Worm (Caenorhabditis elegans) whole organism, L2 larva: ENCODE measurements around the gene haao-1.

Source experiments
- F13H6.1 ChIP-seq: sonication (generic microtip); optimal IDR thresholded peaks from 2 replicates; lab custom pipeline; 2016; ENCODE audit warnings: missing genetic modification characterization, missing compliant biosample characterization
- fos-1 ChIP-seq: fragments of 150-350 bp; optimal IDR thresholded peaks from 2 replicates; lab custom pipeline; 2014; ENCODE audit warnings: missing biosample characterization, missing genetic modification characterization
- lsy-2 ChIP-seq, 2 experiments: fragments of 150-350 bp in 1 of 2; sonication (generic microtip) in 1 of 2; optimal IDR thresholded peaks; 2 replicates each; lab custom pipeline; 2014 to 2017; ENCODE audit warnings: missing biosample characterization in 2 of 2, missing genetic modification characterization in 2 of 2
- nhr-12 ChIP-seq: fragments of 150-350 bp; optimal IDR thresholded peaks from 2 replicates; lab custom pipeline; 2014; ENCODE audit warnings: missing biosample characterization, missing genetic modification characterization
- nhr-25 ChIP-seq: fragments of 150-350 bp; sonication (generic microtip); optimal IDR thresholded peaks from 3 replicates; lab custom pipeline; 2014; ENCODE audit warnings: missing biosample characterization, missing genetic modification characterization

- TF ChIP-seq nhr-12 (tag; lab: Kevin White, UChicago) (no peak), lsy-2 (tag; optimal IDR thresholded peaks at IDR 0.05; lab: Kevin White, UChicago) (no peak), fos-1 (tag; lab: Kevin White, UChicago) (no peak), F13H6.1 (tag; lab: Kevin White, UChicago) (no peak), nhr-25 (tag; lab: Kevin White, UChicago) (no peak)
These were observed 42.1 kb upstream of the haao-1 start, which contains the start of gene F07D3.3 for ce11 chrV:9462605-9463004.
